Worm (Caenorhabditis elegans) whole organism, L2 larva: ENCODE data around the gene sec-15.

Source experiments
- alr-1 ChIP-seq: fragments of 150-350 bp; optimal IDR thresholded peaks from 2 replicates; lab custom pipeline; 2014; ENCODE audit warnings: missing biosample characterization, missing genetic modification characterization
- unc-39 ChIP-seq: fragments of 150-350 bp; optimal IDR thresholded peaks from 2 replicates; lab custom pipeline; 2014; ENCODE audit warnings: missing biosample characterization, missing genetic modification characterization
- unc-55 ChIP-seq: fragments of 150-350 bp; sonication (generic microtip); optimal IDR thresholded peaks from 3 replicates; lab custom pipeline; 2014; ENCODE audit warnings: missing biosample characterization, missing genetic modification reagents, missing genetic modification characterization

ce11 chrX:8866563-8866962 lies 31.0 kb upstream of the sec-15 start, which contains the start of gene ins-9:
- TF ChIP-seq alr-1 (tag; lab: Kevin White, UChicago) (no peak), unc-55 (GFP tag; lab: Kevin White, UChicago) (no peak), unc-39 (tag; lab: Kevin White, UChicago) (no peak)
